Worm (Caenorhabditis elegans) whole organism, L2 larva: ENCODE data around the gene F47B7.4.

Experiments used
- C34F6.9 ChIP-seq: fragments of 150-350 bp; optimal IDR thresholded peaks from 2 replicates; lab custom pipeline; 2014; ENCODE audit warnings: missing biosample characterization, missing genetic modification characterization
- R02D3.7 ChIP-seq: fragments of 150-350 bp; optimal IDR thresholded peaks from 2 replicates; lab custom pipeline; 2014; ENCODE audit warnings: missing biosample characterization, missing genetic modification characterization
- Y55F3AM.14 ChIP-seq: fragments of 200-800 bp; sonication (Bioruptor generic); optimal IDR thresholded peaks from 2 replicates; lab custom pipeline; 2018; ENCODE audit warnings: mild to moderate bottlenecking, missing genetic modification characterization, missing compliant biosample characterization
- alr-1 ChIP-seq: fragments of 150-350 bp; optimal IDR thresholded peaks from 2 replicates; lab custom pipeline; 2014; ENCODE audit warnings: missing biosample characterization, missing genetic modification characterization
- aly-2 ChIP-seq: fragments of 150-350 bp; optimal IDR thresholded peaks from 2 replicates; lab custom pipeline; 2014; ENCODE audit warnings: missing biosample characterization, missing genetic modification characterization
- ama-1 ChIP-seq: fragments of 150-350 bp; optimal IDR thresholded peaks from 2 replicates; lab custom pipeline; 2018; ENCODE audit warnings: inconsistent platforms
- blmp-1 ChIP-seq: sonication (generic microtip); optimal IDR thresholded peaks from 2 replicates; lab custom pipeline; 2017; ENCODE audit warnings: missing genetic modification characterization, mild to moderate bottlenecking, missing compliant biosample characterization, antibody characterized with exemption, moderate library complexity; ENCODE audit not compliant: insufficient read depth
- ceh-16 ChIP-seq: fragments of 150-350 bp; optimal IDR thresholded peaks from 2 replicates; lab custom pipeline; 2014; ENCODE audit warnings: missing biosample characterization, missing genetic modification characterization
- crh-2 ChIP-seq: sonication (generic microtip); optimal IDR thresholded peaks from 2 replicates; lab custom pipeline; 2017; ENCODE audit warnings: missing biosample characterization, missing genetic modification characterization
- dmd-4 ChIP-seq: sonication (generic microtip); optimal IDR thresholded peaks from 2 replicates; lab custom pipeline; 2017; ENCODE audit warnings: missing biosample characterization, missing genetic modification characterization
- elt-3 ChIP-seq: sonication (generic microtip); optimal IDR thresholded peaks from 2 replicates; lab custom pipeline; 2017; ENCODE audit warnings: missing biosample characterization, missing genetic modification characterization
- gmeb-1 ChIP-seq: fragments of 150-350 bp; optimal IDR thresholded peaks from 2 replicates; lab custom pipeline; 2014; ENCODE audit warnings: missing biosample characterization, missing genetic modification characterization
- lin-13 ChIP-seq: fragments of 150-350 bp; optimal IDR thresholded peaks from 2 replicates; lab custom pipeline; 2014; ENCODE audit warnings: missing biosample characterization, missing genetic modification reagents, missing genetic modification characterization
- lin-39 ChIP-seq: fragments of 150-350 bp; optimal IDR thresholded peaks from 2 replicates; lab custom pipeline; 2014; ENCODE audit warnings: missing biosample characterization, missing genetic modification reagents, missing genetic modification characterization
- lsy-2 ChIP-seq, 2 experiments: fragments of 150-350 bp in 1 of 2; sonication (generic microtip) in 1 of 2; optimal IDR thresholded peaks; 2 replicates each; lab custom pipeline; 2014 to 2017; ENCODE audit warnings: missing biosample characterization in 2 of 2, missing genetic modification characterization in 2 of 2
- mab-5 ChIP-seq: fragments of 150-350 bp; optimal IDR thresholded peaks from 2 replicates; lab custom pipeline; 2014; ENCODE audit warnings: missing biosample characterization, missing genetic modification characterization
- mbf-1 ChIP-seq: sonication (generic microtip); optimal IDR thresholded peaks from 2 replicates; lab custom pipeline; 2017; ENCODE audit warnings: missing biosample characterization, missing genetic modification characterization
- mdl-1 ChIP-seq, 2 experiments: fragments of 150-350 bp in 1 of 2; sonication (generic microtip) in 1 of 2; optimal IDR thresholded peaks; 2 replicates each; lab custom pipeline; 2017; ENCODE audit warnings: missing biosample characterization in 2 of 2, missing genetic modification characterization in 2 of 2
- nhr-10 ChIP-seq: sonication (generic microtip); optimal IDR thresholded peaks from 2 replicates; lab custom pipeline; 2017; ENCODE audit warnings: missing biosample characterization, missing genetic modification characterization
- nhr-11 ChIP-seq: fragments of 150-350 bp; optimal IDR thresholded peaks from 2 replicates; lab custom pipeline; 2014; ENCODE audit warnings: missing biosample characterization, missing genetic modification characterization
- nhr-12 ChIP-seq: fragments of 150-350 bp; optimal IDR thresholded peaks from 2 replicates; lab custom pipeline; 2014; ENCODE audit warnings: missing biosample characterization, missing genetic modification characterization
- nhr-129 ChIP-seq: fragments of 150-350 bp; optimal IDR thresholded peaks from 2 replicates; lab custom pipeline; 2014; ENCODE audit warnings: missing biosample characterization, missing genetic modification characterization
- nhr-21 ChIP-seq: fragments of 150-350 bp; optimal IDR thresholded peaks from 2 replicates; lab custom pipeline; 2014; ENCODE audit warnings: missing biosample characterization, missing genetic modification characterization
- nhr-23 ChIP-seq: fragments of 150-350 bp; optimal IDR thresholded peaks from 2 replicates; lab custom pipeline; 2014; ENCODE audit warnings: missing biosample characterization, missing genetic modification reagents, missing genetic modification characterization
- nhr-6 ChIP-seq: fragments of 150-350 bp; optimal IDR thresholded peaks from 2 replicates; lab custom pipeline; 2014; ENCODE audit warnings: missing biosample characterization, missing genetic modification characterization
- peb-1 ChIP-seq: fragments of 150-350 bp; optimal IDR thresholded peaks from 2 replicates; lab custom pipeline; 2014; ENCODE audit warnings: missing biosample characterization, missing genetic modification characterization
- sem-4 ChIP-seq: fragments of 150-350 bp; optimal IDR thresholded peaks from 2 replicates; lab custom pipeline; 2014; ENCODE audit warnings: missing biosample characterization, missing genetic modification reagents, missing genetic modification characterization
- sma-3 ChIP-seq: sonication (generic microtip); optimal IDR thresholded peaks from 2 replicates; lab custom pipeline; 2016; ENCODE audit warnings: missing genetic modification reagents, missing genetic modification characterization, missing compliant biosample characterization
- sma-9 ChIP-seq, 2 experiments: fragments of 150-350 bp in 1 of 2; sonication (generic microtip) in 1 of 2; optimal IDR thresholded peaks; 2 replicates each; lab custom pipeline; 2014 to 2016; ENCODE audit warnings: missing genetic modification characterization in 2 of 2, mild to moderate bottlenecking in 1 of 2, missing biosample characterization in 1 of 2, missing compliant biosample characterization in 1 of 2, missing genetic modification reagents in 1 of 2, moderate library complexity in 1 of 2
- unc-55 ChIP-seq: fragments of 150-350 bp; sonication (generic microtip); optimal IDR thresholded peaks from 3 replicates; lab custom pipeline; 2014; ENCODE audit warnings: missing biosample characterization, missing genetic modification reagents, missing genetic modification characterization
- unc-62 ChIP-seq: fragments of 150-350 bp; optimal IDR thresholded peaks from 2 replicates; lab custom pipeline; 2014; ENCODE audit warnings: missing biosample characterization, missing genetic modification reagents, missing genetic modification characterization
- zag-1 ChIP-seq: fragments of 150-350 bp; optimal IDR thresholded peaks from 2 replicates; lab custom pipeline; 2014; ENCODE audit warnings: missing biosample characterization, missing genetic modification characterization
- ztf-11 ChIP-seq: sonication (generic microtip); optimal IDR thresholded peaks from 2 replicates; lab custom pipeline; 2017; ENCODE audit warnings: missing biosample characterization, missing genetic modification characterization
- ztf-4 ChIP-seq: fragments of 150-350 bp; optimal IDR thresholded peaks from 2 replicates; lab custom pipeline; 2014; ENCODE audit warnings: missing biosample characterization, missing genetic modification characterization

F47B7.4 gene

ce11 chrX:3802743-3803142, 36.3 kb upstream of the F47B7.4 start:
- no peak for TF ChIP-seq nhr-10
- TF ChIP-seq crh-2 (tag; lab: Kevin White, UChicago): no peak
- TF ChIP-seq R02D3.7: no peak
- peak; percentile 19 for TF ChIP-seq mab-5 (tag; lab: Kevin White, UChicago)
- TF ChIP-seq C34F6.9 (tag; lab: Kevin White, UChicago): peak; percentile 25
- TF ChIP-seq unc-55 (GFP tag; lab: Kevin White, UChicago): peak; percentile 31
- TF ChIP-seq elt-3 (tag; lab: Kevin White, UChicago): no peak
- TF ChIP-seq nhr-6 (tag; lab: Kevin White, UChicago): no peak
- TF ChIP-seq nhr-11 (tag; lab: Kevin White, UChicago): no peak
- no peak for TF ChIP-seq nhr-23 (tag; lab: Kevin White, UChicago)
- peak; percentile 7 for TF ChIP-seq nhr-129 (tag; lab: Kevin White, UChicago)

- TF ChIP-seq ama-1 (lab: Kevin White, UChicago) (no peak), alr-1 (tag; lab: Kevin White, UChicago) (no peak), nhr-10 (no peak), dmd-4 (tag; lab: Kevin White, UChicago) (no peak), mab-5 (tag; lab: Kevin White, UChicago) (no peak), aly-2 (tag; lab: Kevin White, UChicago) (no peak), nhr-21 (tag; lab: Kevin White, UChicago) (no peak), elt-3 (tag; lab: Kevin White, UChicago) (no peak), C34F6.9 (tag; lab: Kevin White, UChicago) (no peak), lin-13 (no peak), nhr-23 (tag; lab: Kevin White, UChicago) (no peak), blmp-1 (tag; lab: Kevin White, UChicago) (no peak)
Observed at ce11 chrX:3798288-3798687, 31.8 kb upstream of the F47B7.4 start.

ce11 chrX:3797882-3798281, 31.4 kb upstream of the F47B7.4 start, which contains the start of gene abu-10:
Gene abu-10 (plus strand): TSS chrX:3798182.
- TF ChIP-seq unc-62 (GFP tag; lab: Kevin White, UChicago): no peak
- no peak for TF ChIP-seq mdl-1 (tag; optimal IDR thresholded peaks at IDR 0.05; lab: Kevin White, UChicago)
- TF ChIP-seq nhr-12 (tag; lab: Kevin White, UChicago): no peak
- TF ChIP-seq ceh-16 (tag; lab: Kevin White, UChicago): no peak
- TF ChIP-seq crh-2 (tag; lab: Kevin White, UChicago): no peak
- TF ChIP-seq Y55F3AM.14 (GFP tag; lab: Kevin White, UChicago): no peak
- no peak for TF ChIP-seq sma-9 (GFP tag; optimal IDR thresholded peaks at IDR 0.05; lab: Kevin White, UChicago)
- no peak for TF ChIP-seq sma-9 (tag; optimal IDR thresholded peaks at IDR 0.05; lab: Kevin White, UChicago)
- no peak for TF ChIP-seq blmp-1 (tag; lab: Kevin White, UChicago)
- TF ChIP-seq dmd-4 (tag; lab: Kevin White, UChicago): no peak
- no peak for TF ChIP-seq lsy-2 (tag; optimal IDR thresholded peaks at IDR 0.05; lab: Kevin White, UChicago)
- TF ChIP-seq zag-1: no peak
- no peak for TF ChIP-seq sem-4
- TF ChIP-seq gmeb-1 (tag; lab: Kevin White, UChicago): no peak

DNA sequence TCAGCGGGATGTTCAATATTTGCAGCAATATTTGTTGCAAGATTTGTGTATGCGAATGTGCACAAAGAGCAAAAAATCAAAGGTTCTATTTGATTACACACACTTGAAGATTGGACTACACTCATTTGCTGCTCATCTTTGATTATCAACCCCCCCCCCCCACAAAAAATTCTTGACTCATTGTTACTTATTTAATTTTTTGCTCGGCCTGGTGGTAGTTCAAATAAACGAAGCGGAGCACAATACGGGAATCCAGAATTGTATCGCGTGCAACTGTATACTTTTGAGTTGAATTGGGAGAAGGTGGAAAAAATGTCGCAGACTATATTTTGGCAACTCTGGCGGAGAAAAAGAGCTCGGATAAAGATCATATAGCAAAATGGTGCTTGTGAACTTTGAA, 29.2 kb upstream of the F47B7.4 start, which contains the start of gene F35A5.5:
F35A5.5 (minus strand) TSS at position 101 of the 400 bp plus-strand sequence.
- TF ChIP-seq nhr-10: no peak

DNA sequence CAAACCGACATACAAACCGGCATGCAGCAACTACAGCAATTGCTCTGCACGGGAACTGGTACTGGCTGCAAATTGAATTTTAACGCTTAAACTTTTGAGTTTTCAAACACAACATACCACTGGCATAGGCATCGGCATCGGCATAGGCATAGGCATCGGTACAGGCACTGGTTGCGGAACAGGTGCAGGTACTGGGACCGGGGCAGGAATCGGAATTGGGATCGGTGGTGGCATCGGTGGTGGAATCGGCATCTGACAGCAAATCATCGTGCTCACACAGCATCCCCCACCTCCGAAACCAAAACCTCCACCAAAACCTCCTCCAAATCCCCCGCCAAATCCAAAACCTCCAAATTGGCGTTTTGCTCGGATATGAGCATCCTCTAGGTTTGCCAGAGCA, 27.7 kb upstream of the F47B7.4 start:
- TF ChIP-seq peb-1 (no peak), lin-39 (tag; lab: Kevin White, UChicago) (no peak), sma-3 (GFP tag; lab: Kevin White, UChicago) (no peak), unc-55 (GFP tag; lab: Kevin White, UChicago) (no peak), ztf-11 (tag; lab: Kevin White, UChicago) (no peak), nhr-129 (tag; lab: Kevin White, UChicago) (no peak), ztf-4 (tag; lab: Kevin White, UChicago) (no peak), mbf-1 (tag; lab: Kevin White, UChicago) (no peak), nhr-11 (tag; lab: Kevin White, UChicago) (no peak), lsy-2 (tag; optimal IDR thresholded peaks at IDR 0.05; lab: Kevin White, UChicago) (no peak), sem-4 (no peak), gmeb-1 (tag; lab: Kevin White, UChicago) (no peak), lin-13 (no peak), ama-1 (lab: Kevin White, UChicago) (no peak)
